Worm (Caenorhabditis elegans) whole organism, L2 larva: ENCODE results near the gene dpy-1.

Source experiments
- C34F6.9 ChIP-seq: fragments of 150-350 bp; optimal IDR thresholded peaks from 2 replicates; lab custom pipeline; 2014; ENCODE audit warnings: missing biosample characterization, missing genetic modification characterization
- R02D3.7 ChIP-seq: fragments of 150-350 bp; optimal IDR thresholded peaks from 2 replicates; lab custom pipeline; 2014; ENCODE audit warnings: missing biosample characterization, missing genetic modification characterization
- Y55F3AM.14 ChIP-seq: fragments of 200-800 bp; sonication (Bioruptor generic); optimal IDR thresholded peaks from 2 replicates; lab custom pipeline; 2018; ENCODE audit warnings: mild to moderate bottlenecking, missing genetic modification characterization, missing compliant biosample characterization
- alr-1 ChIP-seq: fragments of 150-350 bp; optimal IDR thresholded peaks from 2 replicates; lab custom pipeline; 2014; ENCODE audit warnings: missing biosample characterization, missing genetic modification characterization
- aly-2 ChIP-seq: fragments of 150-350 bp; optimal IDR thresholded peaks from 2 replicates; lab custom pipeline; 2014; ENCODE audit warnings: missing biosample characterization, missing genetic modification characterization
- ama-1 ChIP-seq: fragments of 150-350 bp; optimal IDR thresholded peaks from 2 replicates; lab custom pipeline; 2018; ENCODE audit warnings: inconsistent platforms
- blmp-1 ChIP-seq: sonication (generic microtip); optimal IDR thresholded peaks from 2 replicates; lab custom pipeline; 2017; ENCODE audit warnings: missing genetic modification characterization, mild to moderate bottlenecking, missing compliant biosample characterization, antibody characterized with exemption, moderate library complexity; ENCODE audit not compliant: insufficient read depth
- ceh-82 ChIP-seq: fragments of 150-350 bp; optimal IDR thresholded peaks from 2 replicates; lab custom pipeline; 2014; ENCODE audit warnings: missing biosample characterization, missing genetic modification characterization
- crh-2 ChIP-seq: sonication (generic microtip); optimal IDR thresholded peaks from 2 replicates; lab custom pipeline; 2017; ENCODE audit warnings: missing biosample characterization, missing genetic modification characterization
- dmd-4 ChIP-seq: sonication (generic microtip); optimal IDR thresholded peaks from 2 replicates; lab custom pipeline; 2017; ENCODE audit warnings: missing biosample characterization, missing genetic modification characterization
- egl-27 ChIP-seq: sonication (generic microtip); optimal IDR thresholded peaks from 3 replicates; lab custom pipeline; 2017; ENCODE audit warnings: missing biosample characterization, missing genetic modification reagents, missing genetic modification characterization
- elt-1 ChIP-seq: fragments of 150-350 bp; optimal IDR thresholded peaks from 2 replicates; lab custom pipeline; 2014; ENCODE audit warnings: missing biosample characterization, missing genetic modification characterization
- elt-3 ChIP-seq: sonication (generic microtip); optimal IDR thresholded peaks from 2 replicates; lab custom pipeline; 2017; ENCODE audit warnings: missing biosample characterization, missing genetic modification characterization
- fos-1 ChIP-seq: fragments of 150-350 bp; optimal IDR thresholded peaks from 2 replicates; lab custom pipeline; 2014; ENCODE audit warnings: missing biosample characterization, missing genetic modification characterization
- gmeb-1 ChIP-seq: fragments of 150-350 bp; optimal IDR thresholded peaks from 2 replicates; lab custom pipeline; 2014; ENCODE audit warnings: missing biosample characterization, missing genetic modification characterization
- lin-11 ChIP-seq: fragments of 150-350 bp; sonication (generic microtip); optimal IDR thresholded peaks from 2 replicates; lab custom pipeline; 2014; ENCODE audit warnings: missing biosample characterization, missing genetic modification characterization, inconsistent platforms, mixed read lengths
- lin-39 ChIP-seq: fragments of 150-350 bp; optimal IDR thresholded peaks from 2 replicates; lab custom pipeline; 2014; ENCODE audit warnings: missing biosample characterization, missing genetic modification reagents, missing genetic modification characterization
- lsy-2 ChIP-seq, 2 experiments: fragments of 150-350 bp in 1 of 2; sonication (generic microtip) in 1 of 2; optimal IDR thresholded peaks; 2 replicates each; lab custom pipeline; 2014 to 2017; ENCODE audit warnings: missing biosample characterization in 2 of 2, missing genetic modification characterization in 2 of 2
- mbf-1 ChIP-seq: sonication (generic microtip); optimal IDR thresholded peaks from 2 replicates; lab custom pipeline; 2017; ENCODE audit warnings: missing biosample characterization, missing genetic modification characterization
- mdl-1 ChIP-seq, 2 experiments: fragments of 150-350 bp in 1 of 2; sonication (generic microtip) in 1 of 2; optimal IDR thresholded peaks; 2 replicates each; lab custom pipeline; 2017; ENCODE audit warnings: missing biosample characterization in 2 of 2, missing genetic modification characterization in 2 of 2
- nhr-21 ChIP-seq: fragments of 150-350 bp; optimal IDR thresholded peaks from 2 replicates; lab custom pipeline; 2014; ENCODE audit warnings: missing biosample characterization, missing genetic modification characterization
- nhr-23 ChIP-seq: fragments of 150-350 bp; optimal IDR thresholded peaks from 2 replicates; lab custom pipeline; 2014; ENCODE audit warnings: missing biosample characterization, missing genetic modification reagents, missing genetic modification characterization
- nhr-237 ChIP-seq: fragments of 150-350 bp; optimal IDR thresholded peaks from 2 replicates; lab custom pipeline; 2014; ENCODE audit warnings: missing biosample characterization, missing genetic modification characterization
- nhr-25 ChIP-seq: fragments of 150-350 bp; sonication (generic microtip); optimal IDR thresholded peaks from 3 replicates; lab custom pipeline; 2014; ENCODE audit warnings: missing biosample characterization, missing genetic modification characterization
- nhr-6 ChIP-seq: fragments of 150-350 bp; optimal IDR thresholded peaks from 2 replicates; lab custom pipeline; 2014; ENCODE audit warnings: missing biosample characterization, missing genetic modification characterization
- nhr-77 ChIP-seq: fragments of 150-350 bp; optimal IDR thresholded peaks from 2 replicates; lab custom pipeline; 2014; ENCODE audit warnings: missing biosample characterization, missing genetic modification characterization
- peb-1 ChIP-seq: fragments of 150-350 bp; optimal IDR thresholded peaks from 2 replicates; lab custom pipeline; 2014; ENCODE audit warnings: missing biosample characterization, missing genetic modification characterization
- skn-1 ChIP-seq: sonication (generic microtip); optimal IDR thresholded peaks from 2 replicates; lab custom pipeline; 2017; ENCODE audit warnings: missing biosample characterization, missing genetic modification characterization
- sma-3 ChIP-seq: sonication (generic microtip); optimal IDR thresholded peaks from 2 replicates; lab custom pipeline; 2016; ENCODE audit warnings: missing genetic modification reagents, missing genetic modification characterization, missing compliant biosample characterization
- sma-9 ChIP-seq, 2 experiments: fragments of 150-350 bp in 1 of 2; sonication (generic microtip) in 1 of 2; optimal IDR thresholded peaks; 2 replicates each; lab custom pipeline; 2014 to 2016; ENCODE audit warnings: missing genetic modification characterization in 2 of 2, mild to moderate bottlenecking in 1 of 2, missing biosample characterization in 1 of 2, missing compliant biosample characterization in 1 of 2, missing genetic modification reagents in 1 of 2, moderate library complexity in 1 of 2
- snpc-4 ChIP-seq: fragments of 150-350 bp; optimal IDR thresholded peaks from 2 replicates; lab custom pipeline; 2014; ENCODE audit warnings: missing biosample characterization, missing genetic modification characterization
- unc-39 ChIP-seq: fragments of 150-350 bp; optimal IDR thresholded peaks from 2 replicates; lab custom pipeline; 2014; ENCODE audit warnings: missing biosample characterization, missing genetic modification characterization
- unc-62 ChIP-seq: fragments of 150-350 bp; optimal IDR thresholded peaks from 2 replicates; lab custom pipeline; 2014; ENCODE audit warnings: missing biosample characterization, missing genetic modification reagents, missing genetic modification characterization
- zag-1 ChIP-seq: fragments of 150-350 bp; optimal IDR thresholded peaks from 2 replicates; lab custom pipeline; 2014; ENCODE audit warnings: missing biosample characterization, missing genetic modification characterization
- ztf-1 ChIP-seq: fragments of 200-800 bp; sonication (Bioruptor generic); conservative IDR thresholded peaks from 2 replicates; pipeline ENCODE4 v1.3.6; 2022; ENCODE audit warnings: missing genetic modification characterization, missing compliant biosample characterization
- ztf-4 ChIP-seq: fragments of 150-350 bp; optimal IDR thresholded peaks from 2 replicates; lab custom pipeline; 2014; ENCODE audit warnings: missing biosample characterization, missing genetic modification characterization

dpy-1 gene

DNA sequence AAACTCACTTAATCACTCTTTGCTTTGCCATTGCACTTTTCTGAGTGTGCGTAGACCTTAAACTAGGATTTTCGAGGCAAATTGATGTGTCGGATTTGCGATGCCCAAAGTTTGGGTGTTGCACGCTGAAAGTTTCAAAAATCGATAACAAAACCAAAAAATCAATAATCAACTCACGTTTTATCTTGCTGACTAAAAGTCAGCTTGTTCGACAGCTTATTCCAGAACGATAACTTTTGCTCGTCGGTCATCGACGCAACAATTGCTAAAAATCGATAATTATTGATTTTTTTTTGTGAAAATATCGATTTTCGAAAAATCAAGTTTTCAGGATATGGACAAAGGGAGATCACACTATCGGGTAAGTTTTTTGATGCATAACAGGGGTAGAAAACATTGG lies 35.2 kb downstream of the dpy-1 start:
- TF ChIP-seq sma-3: no peak

DNA sequence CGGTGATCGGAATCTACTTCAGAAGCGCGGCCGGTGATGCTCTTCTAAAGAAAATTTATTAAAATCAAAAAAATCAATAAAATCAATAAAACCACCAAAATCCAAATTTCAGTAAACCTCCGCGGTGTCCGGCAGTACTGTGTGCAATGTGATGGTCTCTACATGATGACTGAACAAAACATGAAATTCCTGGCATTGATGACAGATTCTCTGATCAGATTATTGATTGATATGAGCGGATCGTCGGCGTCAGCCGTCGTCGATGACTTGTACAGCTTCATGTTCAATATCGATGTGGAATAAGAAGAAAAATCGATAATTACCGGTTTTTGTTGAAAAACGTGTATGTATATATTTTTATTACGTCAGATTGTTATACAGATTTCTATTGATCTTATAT lies 38.9 kb downstream of the dpy-1 start:
- TF ChIP-seq lin-11 (tag; lab: Kevin White, UChicago) (no peak), lin-39 (tag; lab: Kevin White, UChicago) (no peak), nhr-25 (no peak), alr-1 (tag; lab: Kevin White, UChicago) (no peak), elt-1 (tag; lab: Kevin White, UChicago) (no peak), egl-27 (tag; lab: Kevin White, UChicago) (no peak), unc-62 (no peak), gmeb-1 (tag; lab: Kevin White, UChicago) (no peak), fos-1 (tag; lab: Kevin White, UChicago) (no peak), lsy-2 (tag; optimal IDR thresholded peaks at IDR 0.05; lab: Kevin White, UChicago) (no peak)

DNA sequence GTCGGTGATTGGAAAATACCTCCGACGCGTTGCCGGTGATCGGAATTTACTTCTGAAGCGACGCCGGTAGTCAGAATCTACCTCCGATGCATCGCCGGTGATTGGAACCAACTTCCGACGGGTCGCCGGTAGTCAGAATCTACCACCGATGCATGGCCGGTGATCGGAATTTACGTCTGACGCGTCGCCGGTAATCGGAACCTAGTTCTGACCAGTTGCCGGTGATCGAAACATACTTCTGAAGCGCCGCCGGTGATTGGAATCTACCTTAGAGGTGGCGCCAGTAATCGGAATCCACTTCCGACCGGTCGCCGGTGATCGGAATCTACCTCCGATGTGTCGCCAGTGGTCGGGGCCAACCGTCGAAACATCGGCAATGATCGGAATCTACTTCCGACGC lies 39.5 kb downstream of the dpy-1 start:
- TF ChIP-seq ztf-1 (GFP tag; lab: Robert Waterston, UW) (no peak), unc-39 (tag; lab: Kevin White, UChicago) (no peak), elt-1 (tag; lab: Kevin White, UChicago) (no peak), gmeb-1 (tag; lab: Kevin White, UChicago) (no peak), lin-11 (tag; lab: Kevin White, UChicago) (no peak), peb-1 (tag; lab: Kevin White, UChicago) (no peak), lsy-2 (tag; optimal IDR thresholded peaks at IDR 0.05; lab: Kevin White, UChicago) (no peak), fos-1 (tag; lab: Kevin White, UChicago) (no peak), snpc-4 (tag; lab: Kevin White, UChicago) (no peak), nhr-77 (tag; lab: Kevin White, UChicago) (no peak), dmd-4 (tag; lab: Kevin White, UChicago) (no peak), ztf-4 (no peak), ceh-82 (no peak), egl-27 (tag; lab: Kevin White, UChicago) (no peak), Y55F3AM.14 (no peak), sma-3 (no peak)

DNA sequence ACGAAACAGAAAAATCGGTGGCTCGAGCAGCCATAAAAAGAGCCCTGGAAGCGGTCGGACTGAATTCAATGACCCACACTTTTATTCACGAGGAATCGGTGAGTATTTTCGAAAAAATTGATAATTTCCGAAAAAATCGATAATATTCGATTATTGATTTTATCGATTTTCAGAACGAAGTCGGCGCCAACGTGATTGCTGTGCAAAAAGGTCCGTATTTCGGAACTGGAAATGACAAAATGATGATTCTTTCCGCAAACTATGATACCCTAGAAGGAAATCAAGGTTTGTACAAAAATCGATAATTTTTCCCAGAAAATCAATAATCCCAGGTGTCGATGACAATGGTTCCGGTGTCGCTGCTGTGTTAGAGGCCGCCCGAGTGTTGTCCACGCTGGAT lies 40.9 kb downstream of the dpy-1 start:
- TF ChIP-seq Y55F3AM.14: no peak
- no peak for TF ChIP-seq lin-11 (tag; lab: Kevin White, UChicago)
- no peak for TF ChIP-seq nhr-25
- no peak for TF ChIP-seq ztf-1 (GFP tag; lab: Robert Waterston, UW)
- no peak for TF ChIP-seq sma-3
- TF ChIP-seq peb-1 (tag; lab: Kevin White, UChicago): no peak
- TF ChIP-seq elt-1 (tag; lab: Kevin White, UChicago): no peak
- no peak for TF ChIP-seq nhr-237

DNA sequence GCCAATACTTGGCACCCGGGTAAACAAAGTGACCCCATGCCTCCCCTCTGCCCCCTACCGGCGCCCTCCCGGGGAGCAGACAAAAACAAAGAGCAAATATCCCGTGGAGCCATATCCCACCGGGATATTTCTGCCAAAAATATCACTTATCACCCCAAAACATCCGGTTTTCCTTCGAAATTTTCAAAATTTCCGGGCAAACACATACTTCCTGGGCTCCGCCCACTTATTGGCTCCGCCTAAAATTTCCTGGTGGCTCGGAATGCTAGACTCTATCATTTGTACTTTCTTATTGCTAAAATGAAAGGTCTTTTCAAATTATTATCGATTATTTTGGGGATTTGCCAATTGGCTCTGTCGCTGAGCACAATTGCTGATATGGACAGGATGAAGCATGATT lies 42.1 kb downstream of the dpy-1 start, which contains the start of gene Y39A3B.1:
Gene Y39A3B.1, plus strand, starts transcription at position 301 of the 400 bp plus-strand sequence.
- TF ChIP-seq elt-3 (tag; lab: Kevin White, UChicago) (no peak), crh-2 (no peak), zag-1 (tag; lab: Kevin White, UChicago) (no peak), nhr-21 (no peak), sma-3 (no peak), nhr-6 (tag; lab: Kevin White, UChicago) (no peak), fos-1 (tag; lab: Kevin White, UChicago) (no peak), lin-39 (tag; lab: Kevin White, UChicago) (no peak), blmp-1 (tag; lab: Kevin White, UChicago) (no peak), R02D3.7 (no peak), mbf-1 (tag; lab: Kevin White, UChicago) (no peak), mdl-1 (tag; optimal IDR thresholded peaks at IDR 0.05; lab: Kevin White, UChicago) (no peak), nhr-25 (no peak)

DNA sequence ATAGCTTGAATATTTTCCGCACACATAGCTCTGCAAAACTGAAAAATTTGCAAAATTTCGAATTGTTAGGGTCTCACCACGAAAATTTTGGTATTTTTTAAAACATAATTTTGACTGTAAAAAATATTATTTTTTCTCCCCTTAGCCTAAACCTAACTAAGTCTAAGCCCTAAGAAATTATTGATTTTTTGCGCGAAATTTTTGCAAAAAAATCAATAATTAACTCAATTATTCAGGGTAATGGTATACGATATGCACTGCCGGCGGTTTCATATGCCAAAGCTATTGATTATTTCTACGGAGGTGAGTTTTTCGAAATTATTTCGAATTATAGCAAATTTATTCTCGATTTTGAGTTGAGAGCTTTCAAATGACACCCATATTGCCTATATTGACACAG lies 46.6 kb downstream of the dpy-1 start:
- no peak for TF ChIP-seq fos-1 (tag; lab: Kevin White, UChicago)
- TF ChIP-seq nhr-23 (tag; lab: Kevin White, UChicago): no peak
- no peak for TF ChIP-seq skn-1 (tag; lab: Kevin White, UChicago)
- TF ChIP-seq gmeb-1 (tag; lab: Kevin White, UChicago): no peak
- TF ChIP-seq aly-2 (tag; lab: Kevin White, UChicago): no peak
- no peak for TF ChIP-seq nhr-77 (tag; lab: Kevin White, UChicago)
- TF ChIP-seq ama-1: no peak
- TF ChIP-seq sma-9 (GFP tag; optimal IDR thresholded peaks at IDR 0.05; lab: Kevin White, UChicago): no peak
- TF ChIP-seq sma-9 (tag; optimal IDR thresholded peaks at IDR 0.05; lab: Kevin White, UChicago): no peak
- TF ChIP-seq mdl-1 (tag; optimal IDR thresholded peaks at IDR 0.05; lab: Kevin White, UChicago): no peak
- TF ChIP-seq C34F6.9 (tag; lab: Kevin White, UChicago): no peak
- TF ChIP-seq peb-1 (tag; lab: Kevin White, UChicago): no peak
- no peak for TF ChIP-seq ceh-82
- no peak for TF ChIP-seq mbf-1 (tag; lab: Kevin White, UChicago)
- no peak for TF ChIP-seq dmd-4 (tag; lab: Kevin White, UChicago)
- TF ChIP-seq nhr-21: no peak
- TF ChIP-seq nhr-237: no peak
- no peak for TF ChIP-seq ztf-4
- TF ChIP-seq nhr-25: no peak
